Worm (Caenorhabditis elegans): ENCODE data around the gene srg-20.

DNA sequence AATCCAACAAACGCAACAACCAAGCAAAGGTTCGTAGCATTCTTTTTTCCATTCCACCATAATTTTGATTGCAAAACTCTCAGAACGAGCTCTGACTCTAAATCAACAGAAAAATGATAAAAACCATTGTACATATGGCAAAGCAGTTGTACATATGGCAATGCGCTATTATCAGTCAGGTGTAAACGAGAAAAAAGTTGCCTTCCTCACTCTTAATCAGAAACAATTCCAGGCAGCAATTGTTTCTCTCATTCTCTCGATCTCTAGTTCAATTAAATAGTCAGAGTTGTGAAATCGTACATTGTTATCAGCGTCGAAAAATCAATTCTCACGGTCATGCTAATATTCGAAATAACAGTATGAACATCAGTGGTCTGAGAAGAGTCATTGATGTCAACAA lies 14.7 kb upstream of the srg-20 start:
- TF ChIP-seq flt-1 (GFP tag; IDR thresholded peaks at IDR 0.05) (no peak), ama-1 (optimal IDR thresholded peaks at IDR 0.05) (no peak), pes-1 (GFP tag; IDR thresholded peaks at IDR 0.05) (no peak), hmg-4 (GFP tag; optimal IDR thresholded peaks at IDR 0.05) (no peak), ceh-36 (tag; optimal IDR thresholded peaks at IDR 0.05) (no peak), hnd-1 (tag; optimal IDR thresholded peaks at IDR 0.05) (no peak), ceh-13 (GFP tag; optimal IDR thresholded peaks at IDR 0.05) (no peak), sea-1 (GFP tag; conservative IDR thresholded peaks at IDR 0.05) (no peak), tra-4 (tag; optimal IDR thresholded peaks at IDR 0.05) (no peak), ets-7 (tag; optimal IDR thresholded peaks at IDR 0.05) (no peak), hmbx-1 (tag; optimal IDR thresholded peaks at IDR 0.05) (no peak), F13C5.2 (tag; optimal IDR thresholded peaks at IDR 0.05) (no peak)

Data from whole organism, early embryonic.